Worm (Caenorhabditis elegans): Measurements from ENCODE around the gene Y49F6A.11.

Gene Y49F6A.11

DNA sequence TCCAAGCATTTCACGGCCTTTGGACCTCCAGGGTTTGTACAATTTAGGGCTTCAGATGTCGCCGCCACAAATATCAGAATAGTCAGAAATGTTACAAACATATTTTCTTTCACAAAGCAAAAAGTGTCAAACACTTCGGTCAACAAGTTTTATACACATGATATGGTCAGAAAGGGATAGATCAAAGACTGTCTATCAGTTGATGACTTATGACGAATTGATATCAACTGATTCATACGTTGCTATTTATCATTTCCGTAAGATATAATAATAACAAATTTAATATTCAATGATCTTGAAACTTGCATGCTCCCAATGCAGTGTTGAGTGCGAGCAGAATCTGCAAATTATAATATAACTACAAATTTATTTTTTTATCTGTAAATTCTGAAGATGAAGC is 38.0 kb downstream of the Y49F6A.11 start, which contains the start of gene W10G11.1 (continued):
- TF ChIP-seq aha-1 (tag) (no peak), Y5F2A.4 (GFP tag; optimal IDR thresholded peaks at IDR 0.05) (no peak), attf-4 (tag; optimal IDR thresholded peaks at IDR 0.05) (no peak)

DNA sequence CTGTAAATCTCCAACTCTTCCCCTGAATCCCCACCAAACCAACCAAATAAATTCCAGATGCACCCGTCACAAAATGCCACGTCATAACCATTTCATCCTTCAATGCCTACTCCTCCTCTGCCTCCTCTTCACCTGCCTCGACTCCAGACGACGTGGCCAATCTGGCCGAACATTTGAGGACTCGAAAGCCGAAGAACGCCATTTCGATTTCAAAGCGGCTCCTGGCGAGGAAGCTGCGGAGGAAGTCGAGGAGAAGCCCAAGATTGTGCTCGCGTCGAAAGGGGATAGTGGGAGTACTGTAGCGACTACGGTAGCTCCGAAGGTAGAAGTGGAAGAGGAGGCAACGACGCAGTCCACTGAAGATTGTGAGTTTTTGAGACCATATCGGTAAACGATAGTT is 41.2 kb downstream of the Y49F6A.11 start, which contains the start of gene lgc-45:
Gene lgc-45 (plus strand): TSS at position 56 of the 400 bp plus-strand sequence.
- TF ChIP-seq hlh-11 (tag; optimal IDR thresholded peaks at IDR 0.05) (no peak), unc-62 (GFP tag; optimal IDR thresholded peaks at IDR 0.05 in 1 of 2) (peak in 1 of 2 experiments; percentile 52), unc-62 (tag; optimal IDR thresholded peaks at IDR 0.05) (no peak), unc-39 (tag; optimal IDR thresholded peaks at IDR 0.05) (no peak), set-16 (GFP tag; IDR thresholded peaks at IDR 0.05) (peak; percentile 53)

DNA sequence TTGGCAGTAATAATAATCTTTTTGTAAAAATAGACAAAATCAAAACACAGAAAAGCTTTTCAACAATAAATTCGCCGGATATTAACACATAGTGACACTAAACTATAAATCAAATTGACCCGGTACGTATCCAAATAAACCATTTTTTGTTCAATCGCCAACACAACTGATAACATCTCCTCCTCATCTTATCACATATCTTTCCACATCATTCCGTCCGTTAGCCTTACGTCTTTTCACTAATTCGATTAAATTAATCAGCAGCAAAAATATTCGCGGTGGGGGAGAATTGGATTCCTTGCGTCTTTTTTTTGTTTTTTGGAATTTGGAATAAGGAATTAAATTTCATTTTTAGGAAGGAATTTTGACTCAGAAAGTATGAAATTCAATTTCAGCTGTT is 42.0 kb downstream of the Y49F6A.11 start:
- no peak for TF ChIP-seq ama-1 (optimal IDR thresholded peaks at IDR 0.05)
- no peak for TF ChIP-seq php-3 (GFP tag; IDR thresholded peaks at IDR 0.05)
- TF ChIP-seq nhr-42 (GFP tag; IDR thresholded peaks at IDR 0.05) = no peak
- TF ChIP-seq nhr-25 (tag; optimal IDR thresholded peaks at IDR 0.05; ENCODE audit: borderline replicate concordance, insufficient read depth) = no peak
- TF ChIP-seq F26F4.8 (GFP tag; conservative IDR thresholded peaks at IDR 0.05) = no peak
- no peak for TF ChIP-seq egl-27 (tag; optimal IDR thresholded peaks at IDR 0.05)
- TF ChIP-seq F10B5.3 (tag; optimal IDR thresholded peaks at IDR 0.05) = no peak
- TF ChIP-seq nhr-48 (tag; optimal IDR thresholded peaks at IDR 0.05) = no peak
- TF ChIP-seq daf-19 (GFP tag; conservative IDR thresholded peaks at IDR 0.05) = no peak
- TF ChIP-seq egl-43 (GFP tag; IDR thresholded peaks at IDR 0.05) = no peak
- no peak for TF ChIP-seq ceh-44 (GFP tag; IDR thresholded peaks at IDR 0.05)
- TF ChIP-seq sdz-12 (GFP tag; optimal IDR thresholded peaks at IDR 0.05) = no peak
- no peak for TF ChIP-seq unc-62 (GFP tag; optimal IDR thresholded peaks at IDR 0.05 in 1 of 2)
- TF ChIP-seq unc-62 (tag; optimal IDR thresholded peaks at IDR 0.05) = no peak
- TF ChIP-seq pqm-1 (tag; optimal IDR thresholded peaks at IDR 0.05) = no peak
- TF ChIP-seq zag-1 (tag; optimal IDR thresholded peaks at IDR 0.05) = no peak

DNA sequence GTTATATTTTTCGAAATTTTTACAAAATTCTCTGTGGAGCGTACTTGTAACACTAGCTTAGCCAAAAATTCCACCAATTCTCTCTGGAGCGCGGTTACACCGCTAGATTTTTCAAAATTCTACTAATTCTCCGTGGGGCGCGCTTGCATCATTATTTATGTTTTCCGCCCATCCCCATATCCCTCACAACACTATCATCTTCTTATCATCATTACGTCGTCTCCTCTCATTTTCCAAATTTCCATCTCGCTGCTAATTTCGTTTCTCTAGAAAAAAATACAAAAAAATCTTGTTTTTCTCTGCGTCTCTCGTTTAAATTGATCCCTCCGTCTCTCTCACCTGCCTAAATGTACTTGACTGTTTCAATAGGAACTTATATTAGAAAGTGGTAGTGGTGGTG is 43.3 kb downstream of the Y49F6A.11 start:
- TF ChIP-seq Y105C5A.15 (GFP tag; IDR thresholded peaks at IDR 0.05) (no peak), lin-38 (GFP tag; IDR thresholded peaks at IDR 0.05) (peak; percentile 60), mep-1 (tag; optimal IDR thresholded peaks at IDR 0.05) (no peak), nhr-28 (tag; optimal IDR thresholded peaks at IDR 0.05) (peak; percentile 1)

DNA sequence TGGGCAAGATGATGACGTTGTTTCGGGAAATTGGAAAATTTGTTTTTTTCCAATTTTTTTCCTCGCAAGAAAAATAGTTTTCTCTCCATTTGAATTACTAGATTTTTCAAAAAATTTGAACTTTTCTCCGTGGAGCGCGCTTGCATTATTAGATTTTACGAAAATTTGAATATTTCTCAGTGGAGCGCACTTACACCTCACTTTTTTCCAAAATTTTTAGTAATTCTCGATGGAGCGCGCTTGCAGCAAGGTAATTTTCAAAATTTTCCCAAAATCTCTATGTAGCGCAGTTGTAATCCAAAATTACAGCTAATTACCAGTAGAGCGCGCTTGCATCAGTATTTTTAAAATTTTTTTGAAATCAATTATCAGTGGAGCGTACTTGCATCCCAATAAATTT is 43.9 kb downstream of the Y49F6A.11 start:
- no peak for TF ChIP-seq nhr-28 (tag; optimal IDR thresholded peaks at IDR 0.05)
- no peak for TF ChIP-seq T20F7.1 (GFP tag; optimal IDR thresholded peaks at IDR 0.05)
- peak; percentile 82 for TF ChIP-seq lin-38 (GFP tag; IDR thresholded peaks at IDR 0.05)

DNA sequence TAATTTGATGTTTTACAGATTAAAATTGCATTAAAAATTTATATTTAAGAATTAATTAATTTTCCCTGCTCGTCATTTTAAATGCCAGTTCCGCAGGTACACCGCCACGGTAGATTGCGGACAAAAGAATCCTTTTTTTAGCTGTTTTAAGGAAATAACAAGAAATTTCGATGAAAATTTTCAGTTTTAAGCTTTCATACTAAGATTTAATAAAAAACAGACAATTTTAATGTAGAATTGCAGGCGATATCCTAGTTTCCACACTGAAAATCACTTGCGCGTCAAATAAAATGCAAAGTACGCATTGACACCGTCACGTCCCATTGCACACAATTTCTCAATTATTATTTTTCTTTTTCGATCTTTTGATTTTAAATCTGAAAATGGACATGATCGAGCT is 45.2 kb downstream of the Y49F6A.11 start, which contains the start of gene dnc-3:
Gene dnc-3 (plus strand): TSS at position 272 of the 400 bp plus-strand sequence.
- TF ChIP-seq cey-2 (tag; optimal IDR thresholded peaks at IDR 0.05; ENCODE audit: borderline replicate concordance, insufficient read depth) (no peak), nhr-11 (tag; optimal IDR thresholded peaks at IDR 0.05) (peak; percentile 25), aha-1 (tag) (peak; percentile 72), ZK546.5 (tag; optimal IDR thresholded peaks at IDR 0.05) (no peak), hlh-11 (tag; optimal IDR thresholded peaks at IDR 0.05) (peak; percentile 40), dpl-1 (GFP tag; optimal IDR thresholded peaks at IDR 0.05) (peak; percentile 16), pha-4 (GFP tag; IDR thresholded peaks at IDR 0.05) (peak; percentile 11; the same call in 1 of the 2 replicates), pha-4 (tag; optimal IDR thresholded peaks at IDR 0.05) (no peak), sdz-12 (GFP tag; optimal IDR thresholded peaks at IDR 0.05) (no peak), daf-19 (GFP tag; conservative IDR thresholded peaks at IDR 0.05) (no peak), nhr-76 (tag; optimal IDR thresholded peaks at IDR 0.05) (no peak), T26A8.4 (GFP tag; IDR thresholded peaks at IDR 0.05) (0 out of 2 replicates have a peak, but pooled peaks have one; percentile 30), attf-4 (tag; optimal IDR thresholded peaks at IDR 0.05) (no peak), mep-1 (tag; optimal IDR thresholded peaks at IDR 0.05) (peak; percentile 66), F26F4.8 (GFP tag; conservative IDR thresholded peaks at IDR 0.05) (no peak), ztf-11 (tag; optimal IDR thresholded peaks at IDR 0.05) (no peak), vab-7 (GFP tag; IDR thresholded peaks at IDR 0.05) (no peak), dve-1 (tag; optimal IDR thresholded peaks at IDR 0.05; ENCODE audit: insufficient read depth) (peak; percentile 48), aly-2 (tag; optimal IDR thresholded peaks at IDR 0.05) (no peak), lsy-2 (tag; optimal IDR thresholded peaks at IDR 0.05) (peak in 1 of 2 experiments; percentile 71), unc-39 (tag; optimal IDR thresholded peaks at IDR 0.05) (no peak), zip-2 (tag; optimal IDR thresholded peaks at IDR 0.05) (peak; percentile 21), hif-1 (tag; optimal IDR thresholded peaks at IDR 0.05) (no peak)
